Worm (Caenorhabditis elegans) whole organism, mixed stage, embryonic: ENCODE results near the gene nspd-4.
"Not testable (repeated sequence)": the region's sequence is repeated elsewhere in the genome, so short reads cannot be mapped to it uniquely, and the experiment has no call there.

ENCODE experiments used
- M03D4.4 ChIP-seq: sonication (generic microtip); optimal IDR thresholded peaks from 2 replicates; lab custom pipeline; 2017; ENCODE audit warnings: mild to moderate bottlenecking, missing genetic modification characterization, missing compliant biosample characterization
- blmp-1 ChIP-seq: fragments of 150-350 bp; optimal IDR thresholded peaks from 2 replicates; lab custom pipeline; 2014; ENCODE audit warnings: missing biosample characterization, missing genetic modification characterization
- ceh-39 ChIP-seq: fragments of 150-350 bp; optimal IDR thresholded peaks from 2 replicates; lab custom pipeline; 2014; ENCODE audit warnings: missing biosample characterization, missing genetic modification characterization
- ceh-43 ChIP-seq: fragments of 200-800 bp; sonication (Bioruptor generic); optimal IDR thresholded peaks from 2 replicates; lab custom pipeline; 2018; ENCODE audit warnings: mild to moderate bottlenecking, missing genetic modification characterization, moderate library complexity, missing compliant biosample characterization
- ceh-83 ChIP-seq: fragments of 200-800 bp; sonication (Bioruptor generic); optimal IDR thresholded peaks from 2 replicates; lab custom pipeline; 2018; ENCODE audit warnings: mild to moderate bottlenecking, missing genetic modification characterization, missing compliant biosample characterization
- ces-1 ChIP-seq: fragments of 150-350 bp; optimal IDR thresholded peaks from 2 replicates; lab custom pipeline; 2014; ENCODE audit warnings: missing biosample characterization, missing genetic modification reagents, missing genetic modification characterization
- cnd-1 ChIP-seq: fragments of 200-800 bp; sonication (Bioruptor generic); optimal IDR thresholded peaks from 2 replicates; lab custom pipeline; 2018; ENCODE audit warnings: mild to moderate bottlenecking, missing genetic modification characterization, missing compliant biosample characterization
- drap-1 ChIP-seq: fragments of 200-800 bp; sonication (Bioruptor generic); optimal IDR thresholded peaks from 3 replicates; lab custom pipeline; 2018; ENCODE audit warnings: mild to moderate bottlenecking, missing genetic modification characterization, missing compliant biosample characterization
- elt-1 ChIP-seq: sonication (generic microtip); optimal IDR thresholded peaks from 2 replicates; lab custom pipeline; 2017; ENCODE audit warnings: missing genetic modification characterization, mild to moderate bottlenecking, missing compliant biosample characterization, antibody characterized with exemption, moderate library complexity, borderline replicate concordance; ENCODE audit not compliant: insufficient read depth
- elt-3 ChIP-seq: fragments of 150-350 bp; optimal IDR thresholded peaks from 2 replicates; lab custom pipeline; 2014; ENCODE audit warnings: missing biosample characterization, missing genetic modification characterization
- flh-1 ChIP-seq: fragments of 200-800 bp; sonication (Bioruptor generic); optimal IDR thresholded peaks from 2 replicates; lab custom pipeline; 2018; ENCODE audit warnings: mild to moderate bottlenecking, missing genetic modification characterization, moderate library complexity, missing compliant biosample characterization
- ham-2 ChIP-seq: fragments of 200-800 bp; sonication (Bioruptor generic); optimal IDR thresholded peaks from 2 replicates; lab custom pipeline; 2018; ENCODE audit warnings: mild to moderate bottlenecking, missing genetic modification characterization, missing compliant biosample characterization
- hlh-1 ChIP-seq: fragments of 150-350 bp; optimal IDR thresholded peaks from 2 replicates; lab custom pipeline; 2014; ENCODE audit warnings: missing biosample characterization, missing genetic modification reagents, missing genetic modification characterization
- lin-32 ChIP-seq: fragments of 200-800 bp; sonication (Bioruptor generic); optimal IDR thresholded peaks from 2 replicates; lab custom pipeline; 2018; ENCODE audit warnings: mild to moderate bottlenecking, missing genetic modification characterization, missing compliant biosample characterization
- lsy-2 ChIP-seq: fragments of 150-350 bp; optimal IDR thresholded peaks from 2 replicates; lab custom pipeline; 2014; ENCODE audit warnings: missing biosample characterization, missing genetic modification characterization
- mab-5 ChIP-seq: fragments of 150-350 bp; optimal IDR thresholded peaks from 2 replicates; lab custom pipeline; 2014; ENCODE audit warnings: missing biosample characterization, missing genetic modification characterization
- mep-1 ChIP-seq: fragments of 150-350 bp; optimal IDR thresholded peaks from 2 replicates; lab custom pipeline; 2017; ENCODE audit warnings: missing biosample characterization, missing genetic modification reagents, missing genetic modification characterization, inconsistent platforms
- mls-2 ChIP-seq: sonication (generic microtip); optimal IDR thresholded peaks from 2 replicates; lab custom pipeline; 2016; ENCODE audit warnings: mild to moderate bottlenecking, missing genetic modification characterization, moderate library complexity, missing compliant biosample characterization
- nhr-12 ChIP-seq: fragments of 150-350 bp; optimal IDR thresholded peaks from 2 replicates; lab custom pipeline; 2014; ENCODE audit warnings: missing biosample characterization, missing genetic modification characterization
- nhr-2 ChIP-seq: fragments of 150-350 bp; optimal IDR thresholded peaks from 2 replicates; lab custom pipeline; 2014; ENCODE audit warnings: missing biosample characterization, missing genetic modification characterization
- nhr-237 ChIP-seq: fragments of 150-350 bp; optimal IDR thresholded peaks from 2 replicates; lab custom pipeline; 2014; ENCODE audit warnings: missing biosample characterization, missing genetic modification characterization
- nhr-76 ChIP-seq: sonication (generic microtip); optimal IDR thresholded peaks from 2 replicates; lab custom pipeline; 2017; ENCODE audit warnings: missing biosample characterization, missing genetic modification characterization
- pha-4 ChIP-seq: fragments of 150-350 bp; optimal IDR thresholded peaks from 2 replicates; lab custom pipeline; 2018; ENCODE audit warnings: missing biosample characterization, missing genetic modification reagents, missing genetic modification characterization
- sem-2 ChIP-seq: fragments of 200-800 bp; sonication (Bioruptor generic); optimal IDR thresholded peaks from 2 replicates; lab custom pipeline; 2018; ENCODE audit warnings: mild to moderate bottlenecking, missing genetic modification characterization, missing compliant biosample characterization
- sptf-1 ChIP-seq: sonication (generic microtip); optimal IDR thresholded peaks from 2 replicates; lab custom pipeline; 2017; ENCODE audit warnings: mild to moderate bottlenecking, missing genetic modification characterization, moderate library complexity, missing compliant biosample characterization
- unc-120 ChIP-seq: sonication (generic microtip); optimal IDR thresholded peaks from 2 replicates; lab custom pipeline; 2017; ENCODE audit warnings: missing genetic modification characterization, missing compliant biosample characterization; ENCODE audit not compliant: poor library complexity, severe bottlenecking
- unc-39 ChIP-seq: fragments of 150-350 bp; optimal IDR thresholded peaks from 2 replicates; lab custom pipeline; 2014; ENCODE audit warnings: missing biosample characterization, missing genetic modification characterization
- unc-62 ChIP-seq: fragments of 150-350 bp; optimal IDR thresholded peaks from 2 replicates; lab custom pipeline; 2014; ENCODE audit warnings: missing biosample characterization, missing genetic modification reagents, missing genetic modification characterization
- zip-8 ChIP-seq: fragments of 150-350 bp; optimal IDR thresholded peaks from 2 replicates; lab custom pipeline; 2014; ENCODE audit warnings: missing biosample characterization, missing genetic modification characterization
- ztf-11 ChIP-seq: fragments of 150-350 bp; optimal IDR thresholded peaks from 2 replicates; lab custom pipeline; 2014; ENCODE audit warnings: missing biosample characterization, missing genetic modification characterization

nspd-4 gene

ce11 chrII:4822610-4823009 is 19.8 kb upstream of the nspd-4 start:
- no peak for TF ChIP-seq drap-1
- no peak for TF ChIP-seq flh-1
- peak; percentile 70 for TF ChIP-seq nhr-2 (tag; lab: Kevin White, UChicago)
- no peak for TF ChIP-seq sptf-1 (tag; lab: Kevin White, UChicago)
- TF ChIP-seq nhr-12 (tag; lab: Kevin White, UChicago): no peak
- no peak for TF ChIP-seq sem-2 (GFP tag; lab: Kevin White, UChicago)
- TF ChIP-seq M03D4.4 (tag; lab: Kevin White, UChicago): no peak
- peak; percentile 96 for TF ChIP-seq zip-8

DNA sequence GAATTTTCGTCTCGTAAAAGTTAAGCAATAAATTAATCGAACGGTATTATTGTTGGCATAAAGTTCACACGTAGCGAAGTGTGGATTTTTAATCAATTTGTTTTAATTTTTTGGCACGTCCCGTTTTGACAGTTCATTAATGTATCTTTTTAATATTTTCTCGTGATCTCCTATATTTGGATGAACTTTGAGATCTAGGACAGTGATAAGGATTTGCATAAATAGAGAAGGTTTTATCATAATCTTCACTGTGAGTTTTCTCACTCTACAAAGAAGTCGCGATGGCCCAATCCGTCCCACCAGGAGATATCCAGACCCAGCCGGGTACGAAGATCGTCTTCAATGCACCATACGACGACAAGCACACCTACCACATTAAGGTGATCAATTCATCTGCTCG is 17.3 kb upstream of the nspd-4 start, which contains the start of the genes C33F10.8 and msp-40:
Gene C33F10.8, minus strand, starts transcription at position 101 of the 400 bp plus-strand sequence.
Gene msp-40, plus strand, starts transcription at position 282 of the 400 bp plus-strand sequence.
- not testable (repeated sequence) for TF ChIP-seq ham-2 (GFP tag; lab: Kevin White, UChicago); unc-39 (tag; lab: Kevin White, UChicago); unc-120 (tag; lab: Kevin White, UChicago)

DNA sequence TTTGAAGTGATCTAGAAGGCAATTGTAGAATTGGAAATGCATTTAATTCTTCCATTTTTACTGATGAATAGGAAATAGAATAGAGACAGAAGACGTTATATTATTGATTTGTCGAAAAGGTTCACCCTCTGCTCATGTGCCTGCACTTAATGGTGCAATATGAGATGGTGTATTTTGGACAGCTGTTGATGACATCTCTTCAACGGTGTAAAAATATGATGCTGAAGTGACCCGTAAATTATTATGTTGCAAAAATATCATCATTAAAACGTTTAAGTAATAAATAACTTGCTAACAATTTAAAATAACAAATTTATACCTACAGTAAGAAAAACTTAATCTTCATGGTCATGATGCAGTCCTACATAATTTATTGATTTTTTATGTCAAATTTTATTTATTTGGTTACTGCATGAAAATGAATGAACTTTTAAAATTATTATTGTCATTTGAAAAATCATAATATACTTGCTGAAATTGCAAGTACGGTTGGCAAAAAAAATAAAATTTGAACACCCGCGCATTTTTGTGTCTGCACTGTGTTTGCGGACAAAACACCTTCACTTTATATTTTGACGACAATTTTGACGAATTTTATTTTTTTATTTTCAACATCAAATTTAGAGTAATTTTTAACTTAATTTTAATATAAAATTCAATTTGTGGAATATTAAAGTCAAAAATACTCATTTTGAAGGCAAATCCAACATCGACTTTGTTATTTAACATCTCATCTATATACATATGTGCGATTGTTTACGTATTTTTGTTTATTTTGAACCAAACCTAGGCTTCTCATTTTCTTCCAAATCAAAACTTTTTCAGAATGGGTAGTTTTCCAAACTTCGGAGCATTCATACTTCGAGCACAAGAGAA is 14.4 kb upstream of the nspd-4 start, which contains the start of the genes fbxb-88 and tbck-1:
Gene fbxb-88, minus strand, starts transcription at position 151 of the 876 bp plus-strand sequence.
Gene tbck-1, plus strand, starts transcription at position 826 of the 876 bp plus-strand sequence.
- TF ChIP-seq zip-8 (no peak), cnd-1 (tag; lab: Kevin White, UChicago) (peak; percentile 52), elt-3 (tag; lab: Kevin White, UChicago) (no peak), unc-39 (tag; lab: Kevin White, UChicago) (no peak), M03D4.4 (tag; lab: Kevin White, UChicago) (no peak), nhr-2 (tag; lab: Kevin White, UChicago) (peak; percentile 43), lin-32 (GFP tag; lab: Kevin White, UChicago) (no peak), mep-1 (peak; percentile 30), sptf-1 (tag; lab: Kevin White, UChicago) (no peak), hlh-1 (peak; percentile 88), nhr-76 (tag; lab: Kevin White, UChicago) (no peak), lsy-2 (tag; lab: Kevin White, UChicago) (peak; percentile 47), ceh-83 (GFP tag; lab: Kevin White, UChicago) (no peak), pha-4 (tag; lab: Kevin White, UChicago) (no peak), nhr-237 (tag; lab: Kevin White, UChicago) (no peak), unc-62 (GFP tag; lab: Kevin White, UChicago) (peak; percentile 59), ceh-39 (tag; lab: Kevin White, UChicago) (no peak)

DNA sequence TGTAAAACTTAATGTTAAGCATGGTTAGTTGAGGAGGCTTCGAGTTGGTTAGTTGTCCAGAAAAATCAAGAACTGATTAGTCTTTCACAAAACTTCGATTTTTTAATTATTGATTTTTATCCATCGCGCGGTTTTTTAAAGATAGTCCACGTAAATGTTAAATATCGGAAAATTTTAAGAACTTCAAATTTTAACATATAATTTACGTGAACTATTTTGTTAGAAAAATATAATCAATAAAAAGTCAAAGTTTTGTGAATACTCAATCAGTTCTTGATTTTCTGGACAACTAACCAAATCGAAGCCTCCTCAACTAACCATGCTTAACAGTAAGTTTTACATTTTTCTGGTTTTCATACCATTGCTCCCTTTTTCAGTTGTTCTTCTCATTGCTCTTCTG is 7.6 kb upstream of the nspd-4 start, which contains the start of the genes C33F10.11 and C33F10.1:
Gene C33F10.11, minus strand, starts transcription at position 101 of the 400 bp plus-strand sequence.
Gene C33F10.1, plus strand, starts transcription at position 263 of the 400 bp plus-strand sequence.
- TF ChIP-seq nhr-237 (tag; lab: Kevin White, UChicago) (no peak), elt-1 (tag; lab: Kevin White, UChicago) (no peak), unc-62 (GFP tag; lab: Kevin White, UChicago) (no peak), nhr-2 (tag; lab: Kevin White, UChicago) (no peak), zip-8 (no peak), mep-1 (no peak), lin-32 (GFP tag; lab: Kevin White, UChicago) (no peak), ztf-11 (tag; lab: Kevin White, UChicago) (no peak), ceh-43 (GFP tag; lab: Kevin White, UChicago) (no peak), M03D4.4 (tag; lab: Kevin White, UChicago) (no peak), elt-3 (tag; lab: Kevin White, UChicago) (no peak), flh-1 (no peak), ces-1 (GFP tag; lab: Kevin White, UChicago) (no peak), hlh-1 (no peak), mls-2 (no peak)

- TF ChIP-seq mab-5: no peak
- TF ChIP-seq unc-120 (tag; lab: Kevin White, UChicago): no peak
- no peak for TF ChIP-seq pha-4 (tag; lab: Kevin White, UChicago)
- TF ChIP-seq ceh-83 (GFP tag; lab: Kevin White, UChicago): no peak
- TF ChIP-seq ztf-11 (tag; lab: Kevin White, UChicago): no peak
- no peak for TF ChIP-seq flh-1
- TF ChIP-seq ham-2 (GFP tag; lab: Kevin White, UChicago): no peak
- TF ChIP-seq hlh-1: no peak
- no peak for TF ChIP-seq sptf-1 (tag; lab: Kevin White, UChicago)
- no peak for TF ChIP-seq unc-39 (tag; lab: Kevin White, UChicago)
- no peak for TF ChIP-seq blmp-1 (tag; lab: Kevin White, UChicago)
- TF ChIP-seq ceh-43 (GFP tag; lab: Kevin White, UChicago): no peak
- no peak for TF ChIP-seq drap-1
- TF ChIP-seq cnd-1 (tag; lab: Kevin White, UChicago): no peak
- no peak for TF ChIP-seq ceh-39 (tag; lab: Kevin White, UChicago)
- TF ChIP-seq lsy-2 (tag; lab: Kevin White, UChicago): no peak
- TF ChIP-seq, all 35 proteins: peak for 0
These were observed 4.7 kb upstream of the nspd-4 start, which contains the start of gene C33F10.12 for ce11 chrII:4837659-4838058. Gene C33F10.12 (minus strand): TSS chrII:4837759.
